Fruit fly (Drosophila melanogaster) whole organism, wandering third instar larva: ENCODE data around the gene Acf.

Experiments used
- Abd-B ChIP-seq: fragments of >200 bp; optimal IDR thresholded peaks from 2 replicates; lab custom pipeline; 2017; ENCODE audit warnings: missing biosample characterization, missing genetic modification characterization
- CG32264 ChIP-seq: fragments of 200-800 bp; sonication (Bioruptor generic); optimal IDR thresholded peaks from 2 replicates; lab custom pipeline; 2016; ENCODE audit warnings: missing biosample characterization, missing genetic modification characterization
- CG9705 ChIP-seq: fragments of 200-800 bp; sonication (Bioruptor generic); optimal IDR thresholded peaks from 2 replicates; lab custom pipeline; 2018; ENCODE audit warnings: missing biosample characterization, mild to moderate bottlenecking, missing genetic modification characterization
- CrebA ChIP-seq: fragments of 200-800 bp; sonication (Bioruptor generic); optimal IDR thresholded peaks from 2 replicates; lab custom pipeline; 2016; ENCODE audit warnings: missing biosample characterization, mild to moderate bottlenecking, missing genetic modification characterization, borderline replicate concordance
- Hr78 ChIP-seq: fragments of >200 bp; optimal IDR thresholded peaks from 2 replicates; lab custom pipeline; 2017; ENCODE audit warnings: missing biosample characterization, missing genetic modification characterization
- Myc ChIP-seq: fragments of >200 bp; optimal IDR thresholded peaks from 2 replicates; lab custom pipeline; 2017
- OdsH ChIP-seq: fragments of 200-800 bp; sonication (Bioruptor generic); optimal IDR thresholded peaks from 2 replicates; lab custom pipeline; 2016; ENCODE audit warnings: missing biosample characterization, mild to moderate bottlenecking, missing genetic modification characterization
- brk ChIP-seq: fragments of 200-800 bp; sonication (Bioruptor generic); optimal IDR thresholded peaks from 2 replicates; lab custom pipeline; 2016; ENCODE audit warnings: missing biosample characterization, mild to moderate bottlenecking, missing genetic modification characterization
- dmrt93B ChIP-seq: fragments of 200-800 bp; sonication (Bioruptor generic); optimal IDR thresholded peaks from 2 replicates; lab custom pipeline; 2018; ENCODE audit warnings: missing biosample characterization, mild to moderate bottlenecking, missing genetic modification characterization
- dsf ChIP-seq: sonication (Bioruptor generic); optimal IDR thresholded peaks from 2 replicates; lab custom pipeline; 2016; ENCODE audit warnings: missing biosample characterization, missing genetic modification characterization, borderline replicate concordance
- fru ChIP-seq: fragments of 200-800 bp; sonication (Bioruptor generic); optimal IDR thresholded peaks from 3 replicates; lab custom pipeline; 2016; ENCODE audit warnings: missing biosample characterization, mild to moderate bottlenecking, missing genetic modification characterization
- psq ChIP-seq: fragments of 200-800 bp; sonication (Bioruptor generic); optimal IDR thresholded peaks from 3 replicates; lab custom pipeline; 2017; ENCODE audit warnings: missing biosample characterization, mild to moderate bottlenecking, missing genetic modification characterization, moderate library complexity

DNA sequence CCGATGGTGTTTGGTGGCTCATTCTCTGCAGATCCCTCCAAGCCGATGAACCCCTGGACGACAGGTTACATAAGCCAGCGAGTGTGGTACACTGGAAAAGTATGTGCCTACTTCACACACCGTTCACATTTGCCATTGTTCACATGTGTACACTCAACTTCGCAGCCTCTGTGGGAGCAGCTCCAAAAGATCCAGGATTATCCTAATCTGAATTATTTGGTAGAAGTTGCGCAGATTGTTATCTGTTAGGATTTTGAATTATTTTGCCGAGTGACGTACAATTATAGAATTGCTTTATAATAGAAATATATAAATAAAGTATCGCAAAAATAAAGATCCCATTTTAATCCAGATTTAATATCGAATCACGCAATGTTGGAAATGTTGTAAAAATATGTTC lies 26.3 kb upstream of the Acf start:
- TF ChIP-seq CrebA (GFP tag; lab: Kevin White, UChicago) (no peak), dsf (GFP tag; lab: Kevin White, UChicago) (no peak), brk (GFP tag; lab: Kevin White, UChicago) (no peak), Hr78 (GFP tag; lab: Kevin White, UChicago) (no peak), psq (GFP tag; lab: Kevin White, UChicago) (no peak), fru (no peak), Myc (lab: Kevin White, UChicago) (no peak), CG9705 (GFP tag; lab: Kevin White, UChicago) (no peak), CG32264 (GFP tag; lab: Kevin White, UChicago) (no peak), dmrt93B (GFP tag; lab: Kevin White, UChicago) (no peak), OdsH (GFP tag; lab: Kevin White, UChicago) (no peak), Abd-B (GFP tag; lab: Kevin White, UChicago) (no peak)
